Fruit fly (Drosophila melanogaster): ENCODE data around the gene eag.
A peak's percentile ranks its signal among the peaks of the same experiment; 100 is the strongest.

The eag gene

dm6 chrX:14953896-14954295 lies 1.4 kb upstream of the eag start (continued):
- no peak for TF ChIP-seq repo (GFP tag; optimal IDR thresholded peaks at IDR 0.05)
- no peak; the same call in 1 of the 2 replicates for TF ChIP-seq Atf6 (GFP tag; IDR thresholded peaks at IDR 0.05)
- TF ChIP-seq bbx (GFP tag; IDR thresholded peaks at IDR 0.05; ENCODE audit: partially characterized antibody), result no peak
- TF ChIP-seq CG18262 (tag; optimal IDR thresholded peaks at IDR 0.05), result peak; percentile 20
- TF ChIP-seq sim (GFP tag; IDR thresholded peaks at IDR 0.05), result no peak
- TF ChIP-seq CG13424 (tag; optimal IDR thresholded peaks at IDR 0.05), result no peak
- no peak for TF ChIP-seq CG30431 (GFP tag; optimal IDR thresholded peaks at IDR 0.05)
- no peak for TF ChIP-seq H2.0 (GFP tag; IDR thresholded peaks at IDR 0.05)
- TF ChIP-seq Doc2 (GFP tag; IDR thresholded peaks at IDR 0.05), result no peak
- no peak for TF ChIP-seq CG14050 (GFP tag; IDR thresholded peaks at IDR 0.05)
- no peak for TF ChIP-seq Neu2 (GFP tag; optimal IDR thresholded peaks at IDR 0.05; ENCODE audit: borderline replicate concordance)
- no peak for TF ChIP-seq kni (GFP tag; optimal IDR thresholded peaks at IDR 0.05)
- no peak for TF ChIP-seq lov (optimal IDR thresholded peaks at IDR 0.05)
- no peak for TF ChIP-seq lov (GFP tag; IDR thresholded peaks at IDR 0.05)
- no peak for TF ChIP-seq dmrt99B (tag; optimal IDR thresholded peaks at IDR 0.05)
- no peak for TF ChIP-seq HLH3B (GFP tag; IDR thresholded peaks at IDR 0.05)
- TF ChIP-seq cas (GFP tag; IDR thresholded peaks at IDR 0.05), result no peak
- TF ChIP-seq jigr1 (GFP tag; IDR thresholded peaks at IDR 0.05), result peak; percentile 30; the same call in 1 of the 3 replicates
- no peak for TF ChIP-seq CG10543 (GFP tag; optimal IDR thresholded peaks at IDR 0.05)
- TF ChIP-seq CG12236 (GFP tag; optimal IDR thresholded peaks at IDR 0.05), result no peak
- no peak for TF ChIP-seq wdn (GFP tag; IDR thresholded peaks at IDR 0.05)
- no peak for TF ChIP-seq tio (GFP tag; optimal IDR thresholded peaks at IDR 0.05)
- TF ChIP-seq ci (GFP tag; IDR thresholded peaks at IDR 0.05), result peak; percentile 50; the same call in 2 of the 3 replicates
- no peak for TF ChIP-seq eyg (GFP tag; optimal IDR thresholded peaks at IDR 0.05)
- no peak for TF ChIP-seq E2f2 (GFP tag; IDR thresholded peaks at IDR 0.05)
- TF ChIP-seq hb (GFP tag; IDR thresholded peaks at IDR 0.05; ENCODE audit: partially characterized antibody), result no peak
- TF ChIP-seq Tbp (GFP tag; optimal IDR thresholded peaks at IDR 0.05), result no peak
- TF ChIP-seq CG4424 (GFP tag; optimal IDR thresholded peaks at IDR 0.05), result peak; percentile 9
- TF ChIP-seq zfh2 (GFP tag; optimal IDR thresholded peaks at IDR 0.05), result no peak
- TF ChIP-seq Hmx (GFP tag; optimal IDR thresholded peaks at IDR 0.05), result no peak
- no peak for TF ChIP-seq ase (GFP tag; IDR thresholded peaks at IDR 0.05)
- TF ChIP-seq CG1832 (GFP tag; optimal IDR thresholded peaks at IDR 0.05), result no peak
- TF ChIP-seq bab2 (GFP tag; optimal IDR thresholded peaks at IDR 0.05), result no peak
- TF ChIP-seq amos (GFP tag; IDR thresholded peaks at IDR 0.05; ENCODE audit: partially characterized antibody), result peak; percentile 40
- no peak for TF ChIP-seq CG9727 (GFP tag; optimal IDR thresholded peaks at IDR 0.05)
- TF ChIP-seq CG1647 (GFP tag; optimal IDR thresholded peaks at IDR 0.05), result no peak
- TF ChIP-seq nerfin-2 (GFP tag; IDR thresholded peaks at IDR 0.05; ENCODE audit: partially characterized antibody), result no peak
- TF ChIP-seq slbo (GFP tag; IDR thresholded peaks at IDR 0.05), result peak; percentile 47; the same call in 1 of the 2 replicates
- TF ChIP-seq mld (GFP tag; IDR thresholded peaks at IDR 0.05; ENCODE audit: partially characterized antibody), result no peak
- TF ChIP-seq Lhr (GFP tag; optimal IDR thresholded peaks at IDR 0.05), result peak; percentile 65
- TF ChIP-seq CG14860 (GFP tag; IDR thresholded peaks at IDR 0.05; ENCODE audit: partially characterized antibody), result no peak
- TF ChIP-seq phol (tag; optimal IDR thresholded peaks at IDR 0.05), result peak; percentile 13
- no peak for TF ChIP-seq CG9797 (GFP tag; optimal IDR thresholded peaks at IDR 0.05)
- TF ChIP-seq Side (GFP tag; optimal IDR thresholded peaks at IDR 0.05), result no peak
- no peak for TF ChIP-seq fu2 (GFP tag; optimal IDR thresholded peaks at IDR 0.05)
- no peak for TF ChIP-seq sd (tag; optimal IDR thresholded peaks at IDR 0.05)
- no peak for TF ChIP-seq Drgx (GFP tag; IDR thresholded peaks at IDR 0.05)
- no peak for TF ChIP-seq CG17328 (GFP tag; IDR thresholded peaks at IDR 0.05)
- TF ChIP-seq crc (GFP tag; optimal IDR thresholded peaks at IDR 0.05), result no peak
- TF ChIP-seq CG31224 (GFP tag; IDR thresholded peaks at IDR 0.05), result no peak
- TF ChIP-seq zen2 (GFP tag; IDR thresholded peaks at IDR 0.05; ENCODE audit: partially characterized antibody), result no peak
- peak; percentile 33 for TF ChIP-seq CG7839 (tag; optimal IDR thresholded peaks at IDR 0.05)
